Worm (Caenorhabditis elegans) whole organism, mixed stage, embryonic: ENCODE data around the gene R02F2.10.

Source experiments
- M03D4.4 ChIP-seq: sonication (generic microtip); optimal IDR thresholded peaks from 2 replicates; lab custom pipeline; 2017; ENCODE audit warnings: mild to moderate bottlenecking, missing genetic modification characterization, missing compliant biosample characterization
- bed-3 ChIP-seq: fragments of 200-800 bp; sonication (Bioruptor generic); optimal IDR thresholded peaks from 3 replicates; lab custom pipeline; 2018; ENCODE audit warnings: mild to moderate bottlenecking, missing genetic modification characterization, moderate library complexity, missing compliant biosample characterization
- blmp-1 ChIP-seq: fragments of 150-350 bp; optimal IDR thresholded peaks from 2 replicates; lab custom pipeline; 2014; ENCODE audit warnings: missing biosample characterization, missing genetic modification characterization
- ceh-39 ChIP-seq: fragments of 150-350 bp; optimal IDR thresholded peaks from 2 replicates; lab custom pipeline; 2014; ENCODE audit warnings: missing biosample characterization, missing genetic modification characterization
- ceh-43 ChIP-seq: fragments of 200-800 bp; sonication (Bioruptor generic); optimal IDR thresholded peaks from 2 replicates; lab custom pipeline; 2018; ENCODE audit warnings: mild to moderate bottlenecking, missing genetic modification characterization, moderate library complexity, missing compliant biosample characterization
- ceh-83 ChIP-seq: fragments of 200-800 bp; sonication (Bioruptor generic); optimal IDR thresholded peaks from 2 replicates; lab custom pipeline; 2018; ENCODE audit warnings: mild to moderate bottlenecking, missing genetic modification characterization, missing compliant biosample characterization
- ces-1 ChIP-seq: fragments of 150-350 bp; optimal IDR thresholded peaks from 2 replicates; lab custom pipeline; 2014; ENCODE audit warnings: missing biosample characterization, missing genetic modification reagents, missing genetic modification characterization
- drap-1 ChIP-seq: fragments of 200-800 bp; sonication (Bioruptor generic); optimal IDR thresholded peaks from 3 replicates; lab custom pipeline; 2018; ENCODE audit warnings: mild to moderate bottlenecking, missing genetic modification characterization, missing compliant biosample characterization
- elt-1 ChIP-seq: sonication (generic microtip); optimal IDR thresholded peaks from 2 replicates; lab custom pipeline; 2017; ENCODE audit warnings: missing genetic modification characterization, mild to moderate bottlenecking, missing compliant biosample characterization, antibody characterized with exemption, moderate library complexity, borderline replicate concordance; ENCODE audit not compliant: insufficient read depth
- elt-3 ChIP-seq: fragments of 150-350 bp; optimal IDR thresholded peaks from 2 replicates; lab custom pipeline; 2014; ENCODE audit warnings: missing biosample characterization, missing genetic modification characterization
- ham-2 ChIP-seq: fragments of 200-800 bp; sonication (Bioruptor generic); optimal IDR thresholded peaks from 2 replicates; lab custom pipeline; 2018; ENCODE audit warnings: mild to moderate bottlenecking, missing genetic modification characterization, missing compliant biosample characterization
- hlh-1 ChIP-seq: fragments of 150-350 bp; optimal IDR thresholded peaks from 2 replicates; lab custom pipeline; 2014; ENCODE audit warnings: missing biosample characterization, missing genetic modification reagents, missing genetic modification characterization
- lin-13 ChIP-seq: fragments of 150-350 bp; optimal IDR thresholded peaks from 2 replicates; lab custom pipeline; 2014; ENCODE audit warnings: missing biosample characterization, missing genetic modification characterization
- lin-32 ChIP-seq: fragments of 200-800 bp; sonication (Bioruptor generic); optimal IDR thresholded peaks from 2 replicates; lab custom pipeline; 2018; ENCODE audit warnings: mild to moderate bottlenecking, missing genetic modification characterization, missing compliant biosample characterization
- mab-5 ChIP-seq: fragments of 150-350 bp; optimal IDR thresholded peaks from 2 replicates; lab custom pipeline; 2014; ENCODE audit warnings: missing biosample characterization, missing genetic modification characterization
- mep-1 ChIP-seq: fragments of 150-350 bp; optimal IDR thresholded peaks from 2 replicates; lab custom pipeline; 2017; ENCODE audit warnings: missing biosample characterization, missing genetic modification reagents, missing genetic modification characterization, inconsistent platforms
- mls-2 ChIP-seq: sonication (generic microtip); optimal IDR thresholded peaks from 2 replicates; lab custom pipeline; 2016; ENCODE audit warnings: mild to moderate bottlenecking, missing genetic modification characterization, moderate library complexity, missing compliant biosample characterization
- nhr-12 ChIP-seq: fragments of 150-350 bp; optimal IDR thresholded peaks from 2 replicates; lab custom pipeline; 2014; ENCODE audit warnings: missing biosample characterization, missing genetic modification characterization
- nhr-2 ChIP-seq: fragments of 150-350 bp; optimal IDR thresholded peaks from 2 replicates; lab custom pipeline; 2014; ENCODE audit warnings: missing biosample characterization, missing genetic modification characterization
- nhr-237 ChIP-seq: fragments of 150-350 bp; optimal IDR thresholded peaks from 2 replicates; lab custom pipeline; 2014; ENCODE audit warnings: missing biosample characterization, missing genetic modification characterization
- nhr-28 ChIP-seq: fragments of 150-350 bp; optimal IDR thresholded peaks from 2 replicates; lab custom pipeline; 2014; ENCODE audit warnings: missing biosample characterization, missing genetic modification characterization
- pha-4 ChIP-seq: fragments of 150-350 bp; optimal IDR thresholded peaks from 2 replicates; lab custom pipeline; 2018; ENCODE audit warnings: missing biosample characterization, missing genetic modification reagents, missing genetic modification characterization
- sptf-1 ChIP-seq: sonication (generic microtip); optimal IDR thresholded peaks from 2 replicates; lab custom pipeline; 2017; ENCODE audit warnings: mild to moderate bottlenecking, missing genetic modification characterization, moderate library complexity, missing compliant biosample characterization
- unc-120 ChIP-seq: sonication (generic microtip); optimal IDR thresholded peaks from 2 replicates; lab custom pipeline; 2017; ENCODE audit warnings: missing genetic modification characterization, missing compliant biosample characterization; ENCODE audit not compliant: poor library complexity, severe bottlenecking
- zip-8 ChIP-seq: fragments of 150-350 bp; optimal IDR thresholded peaks from 2 replicates; lab custom pipeline; 2014; ENCODE audit warnings: missing biosample characterization, missing genetic modification characterization

The R02F2.10 gene

DNA sequence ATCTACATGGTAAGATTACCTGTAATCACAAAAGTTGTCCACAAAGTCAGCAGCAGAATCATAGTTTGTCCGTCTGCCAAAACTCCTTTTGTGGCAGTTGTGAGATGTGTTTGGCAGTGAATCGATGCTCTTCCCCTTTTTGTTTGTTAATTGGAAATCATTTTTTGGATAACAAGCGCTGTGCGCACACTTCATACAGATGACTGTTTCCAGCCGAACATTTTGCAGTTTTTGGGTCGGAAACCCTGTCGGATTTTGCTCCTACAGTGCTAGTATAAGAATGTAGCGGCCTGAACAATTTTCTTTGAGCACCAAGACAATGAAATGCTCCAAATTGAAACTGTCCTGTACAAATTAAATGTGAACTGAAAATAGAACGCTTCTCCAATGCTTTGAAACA lies 30.6 kb downstream of the R02F2.10 start, which contains the start of gene D1044.7:
Gene D1044.7 (minus strand): TSS at position 101 of the 400 bp plus-strand sequence.
- TF ChIP-seq elt-1 (tag; lab: Kevin White, UChicago) (no peak), pha-4 (tag; lab: Kevin White, UChicago) (no peak), bed-3 (GFP tag; lab: Kevin White, UChicago) (no peak), ham-2 (GFP tag; lab: Kevin White, UChicago) (no peak)

DNA sequence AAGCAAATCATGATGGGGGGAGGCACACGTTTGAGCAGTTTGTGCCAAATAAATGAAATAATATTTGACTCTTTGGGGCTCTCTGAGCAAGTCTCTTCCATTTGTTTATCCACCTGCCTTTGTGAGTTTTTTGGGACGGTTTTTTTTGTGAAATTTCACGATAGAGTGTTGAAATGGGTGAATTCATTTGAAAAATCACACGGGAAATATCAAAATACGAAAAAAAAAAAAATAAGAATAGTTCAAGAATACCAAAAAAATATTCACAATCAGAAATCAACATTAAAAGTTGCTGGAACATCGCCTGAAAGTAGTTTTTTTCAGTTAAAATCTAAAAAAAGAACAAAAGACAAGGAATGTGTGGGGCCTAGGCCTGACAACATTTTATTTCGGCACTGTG lies 34.4 kb downstream of the R02F2.10 start, which contains the start of gene pqn-25:
Gene pqn-25 (minus strand): TSS at position 101 of the 400 bp plus-strand sequence.
- no peak for TF ChIP-seq hlh-1 (tag; lab: Kevin White, UChicago)
- no peak for TF ChIP-seq M03D4.4 (tag; lab: Kevin White, UChicago)
- TF ChIP-seq lin-32 (GFP tag; lab: Kevin White, UChicago): no peak
- no peak for TF ChIP-seq ces-1 (GFP tag; lab: Kevin White, UChicago)
- TF ChIP-seq lin-13 (tag; lab: Kevin White, UChicago): no peak
- no peak for TF ChIP-seq unc-120
- TF ChIP-seq ham-2 (GFP tag; lab: Kevin White, UChicago): no peak
- TF ChIP-seq ceh-83 (GFP tag; lab: Kevin White, UChicago): no peak
- TF ChIP-seq ceh-39 (tag; lab: Kevin White, UChicago): no peak
- TF ChIP-seq nhr-28 (tag; lab: Kevin White, UChicago): no peak
- TF ChIP-seq mls-2: no peak
- no peak for TF ChIP-seq blmp-1 (tag; lab: Kevin White, UChicago)

DNA sequence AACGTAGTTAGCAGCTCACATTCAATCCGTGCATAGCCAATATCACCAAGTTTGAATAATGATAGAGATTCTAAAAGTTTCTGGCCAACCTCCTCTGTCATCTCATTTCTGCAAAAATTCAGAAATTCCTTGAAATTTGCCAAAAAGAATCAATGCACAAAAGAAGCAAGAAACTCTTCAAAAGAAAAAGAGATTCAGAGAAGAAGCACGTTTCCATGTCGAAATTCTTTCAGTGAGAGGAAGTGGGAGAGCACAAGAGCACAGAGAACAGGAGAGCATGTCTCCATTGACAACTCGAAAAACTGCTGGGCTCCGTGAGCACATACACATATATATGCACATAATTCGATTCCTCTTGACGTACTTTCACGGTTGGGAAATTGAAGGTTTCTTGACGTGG lies 39.3 kb downstream of the R02F2.10 start, which contains the start of gene nekl-4:
Gene nekl-4 (minus strand): TSS at position 101 of the 400 bp plus-strand sequence.
- TF ChIP-seq ham-2 (GFP tag; lab: Kevin White, UChicago) (no peak), nhr-28 (tag; lab: Kevin White, UChicago) (no peak), nhr-12 (no peak), nhr-2 (tag; lab: Kevin White, UChicago) (no peak), M03D4.4 (tag; lab: Kevin White, UChicago) (no peak), mls-2 (no peak), unc-120 (no peak), ces-1 (GFP tag; lab: Kevin White, UChicago) (no peak), mep-1 (no peak), ceh-83 (GFP tag; lab: Kevin White, UChicago) (no peak), pha-4 (tag; lab: Kevin White, UChicago) (no peak), bed-3 (GFP tag; lab: Kevin White, UChicago) (no peak), elt-3 (tag; lab: Kevin White, UChicago) (no peak), sptf-1 (tag; lab: Kevin White, UChicago) (no peak), nhr-237 (tag; lab: Kevin White, UChicago) (no peak), drap-1 (GFP tag; lab: Kevin White, UChicago) (no peak), lin-32 (GFP tag; lab: Kevin White, UChicago) (no peak), ceh-39 (tag; lab: Kevin White, UChicago) (no peak)

DNA sequence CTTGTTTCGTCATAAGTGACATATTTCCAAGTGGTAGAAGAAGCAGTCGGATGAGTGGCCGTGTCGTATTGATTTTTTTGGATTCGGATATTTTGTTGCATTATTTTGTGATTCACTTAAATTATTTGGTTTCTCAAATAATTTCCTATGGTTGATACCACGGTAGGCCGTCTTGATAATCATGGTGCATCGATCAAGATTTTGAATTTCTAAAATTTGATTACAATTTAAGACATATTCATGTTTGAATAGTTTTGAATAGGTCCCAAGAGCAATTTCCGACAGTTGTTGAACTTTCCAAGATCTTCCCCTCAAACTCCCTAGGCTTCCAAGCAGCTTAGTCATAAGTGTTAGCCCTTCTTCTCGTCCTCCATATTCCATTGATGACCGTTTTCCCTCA lies 43.8 kb downstream of the R02F2.10 start, which contains the start of gene D1044.4:
Gene D1044.4 (minus strand): TSS at position 101 of the 400 bp plus-strand sequence.
- TF ChIP-seq ceh-39 (tag; lab: Kevin White, UChicago): no peak

DNA sequence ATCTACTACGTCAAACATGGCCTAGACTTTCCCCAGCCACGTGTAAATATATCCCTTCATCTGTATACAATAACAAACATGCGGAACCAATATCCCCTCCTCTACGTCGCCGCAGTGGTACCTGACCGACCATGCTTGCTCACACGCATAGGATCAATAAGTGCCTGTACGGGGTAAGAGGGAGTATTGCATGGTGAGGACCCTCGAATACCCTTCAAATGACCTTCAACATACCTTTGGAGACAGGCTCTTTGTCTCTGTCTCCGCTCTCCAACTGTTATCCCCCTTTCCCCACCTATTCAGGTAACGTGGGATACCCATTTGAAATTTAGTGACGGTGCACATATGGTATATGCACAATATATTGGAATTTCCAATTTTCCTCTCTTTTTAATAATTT lies 47.9 kb downstream of the R02F2.10 start, which contains the start of gene dex-1:
Gene dex-1 (plus strand): TSS at position 132 of the 400 bp plus-strand sequence.
- TF ChIP-seq nhr-2 (tag; lab: Kevin White, UChicago): peak; percentile 99
- TF ChIP-seq mab-5 (tag; lab: Kevin White, UChicago): no peak
- no peak for TF ChIP-seq ceh-43
- peak; percentile 42 for TF ChIP-seq zip-8 (tag; lab: Kevin White, UChicago)
